Worm (Caenorhabditis elegans) whole organism, mixed stage, embryonic: Measurements from ENCODE around the gene srg-38.

ENCODE experiments used
- M03D4.4 ChIP-seq: sonication (generic microtip); optimal IDR thresholded peaks from 2 replicates; lab custom pipeline; 2017; ENCODE audit warnings: mild to moderate bottlenecking, missing genetic modification characterization, missing compliant biosample characterization
- ceh-39 ChIP-seq: fragments of 150-350 bp; optimal IDR thresholded peaks from 2 replicates; lab custom pipeline; 2014; ENCODE audit warnings: missing biosample characterization, missing genetic modification characterization
- ceh-43 ChIP-seq: fragments of 200-800 bp; sonication (Bioruptor generic); optimal IDR thresholded peaks from 2 replicates; lab custom pipeline; 2018; ENCODE audit warnings: mild to moderate bottlenecking, missing genetic modification characterization, moderate library complexity, missing compliant biosample characterization
- ceh-83 ChIP-seq: fragments of 200-800 bp; sonication (Bioruptor generic); optimal IDR thresholded peaks from 2 replicates; lab custom pipeline; 2018; ENCODE audit warnings: mild to moderate bottlenecking, missing genetic modification characterization, missing compliant biosample characterization
- cnd-1 ChIP-seq: fragments of 200-800 bp; sonication (Bioruptor generic); optimal IDR thresholded peaks from 2 replicates; lab custom pipeline; 2018; ENCODE audit warnings: mild to moderate bottlenecking, missing genetic modification characterization, missing compliant biosample characterization
- drap-1 ChIP-seq: fragments of 200-800 bp; sonication (Bioruptor generic); optimal IDR thresholded peaks from 3 replicates; lab custom pipeline; 2018; ENCODE audit warnings: mild to moderate bottlenecking, missing genetic modification characterization, missing compliant biosample characterization
- ham-2 ChIP-seq: fragments of 200-800 bp; sonication (Bioruptor generic); optimal IDR thresholded peaks from 2 replicates; lab custom pipeline; 2018; ENCODE audit warnings: mild to moderate bottlenecking, missing genetic modification characterization, missing compliant biosample characterization
- hlh-1 ChIP-seq: fragments of 150-350 bp; optimal IDR thresholded peaks from 2 replicates; lab custom pipeline; 2014; ENCODE audit warnings: missing biosample characterization, missing genetic modification reagents, missing genetic modification characterization
- lin-32 ChIP-seq: fragments of 200-800 bp; sonication (Bioruptor generic); optimal IDR thresholded peaks from 2 replicates; lab custom pipeline; 2018; ENCODE audit warnings: mild to moderate bottlenecking, missing genetic modification characterization, missing compliant biosample characterization
- lsy-2 ChIP-seq: fragments of 150-350 bp; optimal IDR thresholded peaks from 2 replicates; lab custom pipeline; 2014; ENCODE audit warnings: missing biosample characterization, missing genetic modification characterization
- mab-5 ChIP-seq: fragments of 150-350 bp; optimal IDR thresholded peaks from 2 replicates; lab custom pipeline; 2014; ENCODE audit warnings: missing biosample characterization, missing genetic modification characterization
- mep-1 ChIP-seq: fragments of 150-350 bp; optimal IDR thresholded peaks from 2 replicates; lab custom pipeline; 2017; ENCODE audit warnings: missing biosample characterization, missing genetic modification reagents, missing genetic modification characterization, inconsistent platforms
- mls-2 ChIP-seq: sonication (generic microtip); optimal IDR thresholded peaks from 2 replicates; lab custom pipeline; 2016; ENCODE audit warnings: mild to moderate bottlenecking, missing genetic modification characterization, moderate library complexity, missing compliant biosample characterization
- nhr-12 ChIP-seq: fragments of 150-350 bp; optimal IDR thresholded peaks from 2 replicates; lab custom pipeline; 2014; ENCODE audit warnings: missing biosample characterization, missing genetic modification characterization
- nhr-2 ChIP-seq: fragments of 150-350 bp; optimal IDR thresholded peaks from 2 replicates; lab custom pipeline; 2014; ENCODE audit warnings: missing biosample characterization, missing genetic modification characterization
- nhr-237 ChIP-seq: fragments of 150-350 bp; optimal IDR thresholded peaks from 2 replicates; lab custom pipeline; 2014; ENCODE audit warnings: missing biosample characterization, missing genetic modification characterization
- nhr-28 ChIP-seq: fragments of 150-350 bp; optimal IDR thresholded peaks from 2 replicates; lab custom pipeline; 2014; ENCODE audit warnings: missing biosample characterization, missing genetic modification characterization
- nhr-76 ChIP-seq: sonication (generic microtip); optimal IDR thresholded peaks from 2 replicates; lab custom pipeline; 2017; ENCODE audit warnings: missing biosample characterization, missing genetic modification characterization
- pha-4 ChIP-seq: fragments of 150-350 bp; optimal IDR thresholded peaks from 2 replicates; lab custom pipeline; 2018; ENCODE audit warnings: missing biosample characterization, missing genetic modification reagents, missing genetic modification characterization
- sem-2 ChIP-seq: fragments of 200-800 bp; sonication (Bioruptor generic); optimal IDR thresholded peaks from 2 replicates; lab custom pipeline; 2018; ENCODE audit warnings: mild to moderate bottlenecking, missing genetic modification characterization, missing compliant biosample characterization
- snpc-4 ChIP-seq: fragments of 150-350 bp; optimal IDR thresholded peaks from 2 replicates; lab custom pipeline; 2014; ENCODE audit warnings: missing biosample characterization, missing genetic modification characterization
- sptf-1 ChIP-seq: sonication (generic microtip); optimal IDR thresholded peaks from 2 replicates; lab custom pipeline; 2017; ENCODE audit warnings: mild to moderate bottlenecking, missing genetic modification characterization, moderate library complexity, missing compliant biosample characterization
- tbx-8 ChIP-seq: fragments of 200-800 bp; sonication (Bioruptor generic); optimal IDR thresholded peaks from 2 replicates; lab custom pipeline; 2018; ENCODE audit warnings: mild to moderate bottlenecking, missing genetic modification characterization, moderate library complexity, missing compliant biosample characterization
- unc-120 ChIP-seq: sonication (generic microtip); optimal IDR thresholded peaks from 2 replicates; lab custom pipeline; 2017; ENCODE audit warnings: missing genetic modification characterization, missing compliant biosample characterization; ENCODE audit not compliant: poor library complexity, severe bottlenecking
- unc-39 ChIP-seq: fragments of 150-350 bp; optimal IDR thresholded peaks from 2 replicates; lab custom pipeline; 2014; ENCODE audit warnings: missing biosample characterization, missing genetic modification characterization
- unc-62 ChIP-seq: fragments of 150-350 bp; optimal IDR thresholded peaks from 2 replicates; lab custom pipeline; 2014; ENCODE audit warnings: missing biosample characterization, missing genetic modification reagents, missing genetic modification characterization
- zip-8 ChIP-seq: fragments of 150-350 bp; optimal IDR thresholded peaks from 2 replicates; lab custom pipeline; 2014; ENCODE audit warnings: missing biosample characterization, missing genetic modification characterization
- ztf-11 ChIP-seq: fragments of 150-350 bp; optimal IDR thresholded peaks from 2 replicates; lab custom pipeline; 2014; ENCODE audit warnings: missing biosample characterization, missing genetic modification characterization

The srg-38 gene

ce11 chrV:11177577-11177976, 22.1 kb upstream of the srg-38 start, which contains the start of gene gpa-1:
TSS of gene gpa-1 (minus strand) at chrV:11177677.
- TF ChIP-seq nhr-76 (tag; lab: Kevin White, UChicago), result no peak
- no peak for TF ChIP-seq nhr-12 (tag; lab: Kevin White, UChicago)
- no peak for TF ChIP-seq ceh-39 (tag; lab: Kevin White, UChicago)
- no peak for TF ChIP-seq mls-2 (tag; lab: Kevin White, UChicago)
- TF ChIP-seq tbx-8 (GFP tag; lab: Kevin White, UChicago), result no peak
- TF ChIP-seq M03D4.4 (tag; lab: Kevin White, UChicago), result no peak
- TF ChIP-seq ceh-43, result no peak
- TF ChIP-seq cnd-1 (tag; lab: Kevin White, UChicago), result no peak
- TF ChIP-seq hlh-1 (tag; lab: Kevin White, UChicago), result no peak
- TF ChIP-seq sem-2 (GFP tag; lab: Kevin White, UChicago), result no peak
- no peak for TF ChIP-seq lin-32 (GFP tag; lab: Kevin White, UChicago)
- TF ChIP-seq drap-1 (GFP tag; lab: Kevin White, UChicago), result no peak
- no peak for TF ChIP-seq pha-4 (tag; lab: Kevin White, UChicago)
- TF ChIP-seq zip-8 (tag; lab: Kevin White, UChicago), result no peak
- TF ChIP-seq ham-2 (GFP tag; lab: Kevin White, UChicago), result no peak
- no peak for TF ChIP-seq mep-1
- no peak for TF ChIP-seq nhr-237 (tag; lab: Kevin White, UChicago)
- TF ChIP-seq, all 35 proteins: peak for 0

ce11 chrV:11176693-11177304, 21.3 kb upstream of the srg-38 start:
- peak; percentile 2 for TF ChIP-seq sem-2 (GFP tag; lab: Kevin White, UChicago)

- TF ChIP-seq ceh-83 (GFP tag; lab: Kevin White, UChicago), result peak; percentile 55
- TF ChIP-seq unc-120 (tag; lab: Kevin White, UChicago), result no peak
Measured at ce11 chrV:11174663-11175062, 19.2 kb upstream of the srg-38 start.

- TF ChIP-seq pha-4 (tag; lab: Kevin White, UChicago) (no peak), mab-5 (tag; lab: Kevin White, UChicago) (no peak), nhr-2 (tag; lab: Kevin White, UChicago) (no peak), snpc-4 (tag; lab: Kevin White, UChicago) (no peak), ceh-39 (tag; lab: Kevin White, UChicago) (no peak), zip-8 (tag; lab: Kevin White, UChicago) (no peak), unc-120 (tag; lab: Kevin White, UChicago) (no peak), lsy-2 (no peak), sem-2 (GFP tag; lab: Kevin White, UChicago) (no peak), ztf-11 (no peak), drap-1 (GFP tag; lab: Kevin White, UChicago) (no peak), mep-1 (no peak)
Measured at ce11 chrV:11172667-11173066, 17.2 kb upstream of the srg-38 start.

ce11 chrV:11171906-11172305, 16.5 kb upstream of the srg-38 start, which contains the start of gene T19C4.5:
TSS of gene T19C4.5 (plus strand) at chrV:11172213.
- no peak for TF ChIP-seq lin-32 (GFP tag; lab: Kevin White, UChicago)
- no peak for TF ChIP-seq nhr-28
- no peak for TF ChIP-seq unc-120 (tag; lab: Kevin White, UChicago)
- TF ChIP-seq sptf-1 (tag; lab: Kevin White, UChicago), result no peak
- TF ChIP-seq mab-5 (tag; lab: Kevin White, UChicago), result no peak
- no peak for TF ChIP-seq tbx-8 (GFP tag; lab: Kevin White, UChicago)
- no peak for TF ChIP-seq cnd-1 (tag; lab: Kevin White, UChicago)
- no peak for TF ChIP-seq sem-2 (GFP tag; lab: Kevin White, UChicago)
- no peak for TF ChIP-seq drap-1 (GFP tag; lab: Kevin White, UChicago)
- TF ChIP-seq zip-8 (tag; lab: Kevin White, UChicago), result no peak
- TF ChIP-seq unc-62 (GFP tag; lab: Kevin White, UChicago), result no peak
- TF ChIP-seq lsy-2, result no peak
- TF ChIP-seq unc-39 (tag; lab: Kevin White, UChicago), result no peak
- no peak for TF ChIP-seq mls-2 (tag; lab: Kevin White, UChicago)
- TF ChIP-seq ceh-39 (tag; lab: Kevin White, UChicago), result no peak
- TF ChIP-seq hlh-1 (tag; lab: Kevin White, UChicago), result no peak
- no peak for TF ChIP-seq M03D4.4 (tag; lab: Kevin White, UChicago)
- TF ChIP-seq mep-1, result no peak
- no peak for TF ChIP-seq ham-2 (GFP tag; lab: Kevin White, UChicago)
